Worm (Caenorhabditis elegans) whole organism, L3 larva: Measurements from ENCODE around the gene xpd-1.

ENCODE experiments used
- ZK546.5 ChIP-seq: sonication (generic microtip); optimal IDR thresholded peaks from 2 replicates; lab custom pipeline; 2017; ENCODE audit warnings: missing biosample characterization, missing genetic modification characterization
- ama-1 ChIP-seq: fragments of 150-350 bp; optimal IDR thresholded peaks from 2 replicates; lab custom pipeline; 2018
- ceh-82 ChIP-seq: fragments of 150-350 bp; optimal IDR thresholded peaks from 2 replicates; lab custom pipeline; 2014; ENCODE audit warnings: missing biosample characterization, missing genetic modification characterization
- daf-12 ChIP-seq: fragments of 150-350 bp; optimal IDR thresholded peaks from 2 replicates; lab custom pipeline; 2014; ENCODE audit warnings: missing biosample characterization, missing genetic modification reagents, missing genetic modification characterization
- egl-27 ChIP-seq: sonication (generic microtip); optimal IDR thresholded peaks from 4 replicates; lab custom pipeline; 2017; ENCODE audit warnings: missing biosample characterization, missing genetic modification reagents, missing genetic modification characterization
- elt-1 ChIP-seq: fragments of 150-350 bp; optimal IDR thresholded peaks from 2 replicates; lab custom pipeline; 2014; ENCODE audit warnings: missing biosample characterization, missing genetic modification characterization
- fkh-10 ChIP-seq: sonication (generic microtip); optimal IDR thresholded peaks from 2 replicates; lab custom pipeline; 2017; ENCODE audit warnings: missing biosample characterization, missing genetic modification reagents, missing genetic modification characterization
- fos-1 ChIP-seq: fragments of 150-350 bp; optimal IDR thresholded peaks from 2 replicates; lab custom pipeline; 2014; ENCODE audit warnings: missing biosample characterization, missing genetic modification characterization
- hmg-11 ChIP-seq: sonication (generic microtip); optimal IDR thresholded peaks from 2 replicates; lab custom pipeline; 2016; ENCODE audit warnings: missing genetic modification characterization, missing compliant biosample characterization
- lin-15B ChIP-seq: fragments of 150-350 bp; optimal IDR thresholded peaks from 2 replicates; lab custom pipeline; 2014; ENCODE audit warnings: missing biosample characterization, missing genetic modification characterization
- lin-39 ChIP-seq: fragments of 150-350 bp; optimal IDR thresholded peaks from 2 replicates; lab custom pipeline; 2018; ENCODE audit warnings: missing biosample characterization, missing genetic modification reagents, missing genetic modification characterization
- mml-1 ChIP-seq: fragments of 150-350 bp; sonication (generic microtip); optimal IDR thresholded peaks from 3 replicates; lab custom pipeline; 2014; ENCODE audit warnings: missing biosample characterization, missing genetic modification characterization
- nhr-23 ChIP-seq: fragments of 150-350 bp; optimal IDR thresholded peaks from 2 replicates; lab custom pipeline; 2014; ENCODE audit warnings: missing biosample characterization, missing genetic modification reagents, missing genetic modification characterization
- nhr-237 ChIP-seq: fragments of 150-350 bp; optimal IDR thresholded peaks from 2 replicates; lab custom pipeline; 2014; ENCODE audit warnings: missing biosample characterization, missing genetic modification characterization
- nhr-67 ChIP-seq: fragments of 150-350 bp; optimal IDR thresholded peaks from 2 replicates; lab custom pipeline; 2014; ENCODE audit warnings: missing biosample characterization, missing genetic modification characterization
- sea-2 ChIP-seq: fragments of 150-350 bp; sonication (generic microtip); optimal IDR thresholded peaks from 4 replicates; lab custom pipeline; 2014; ENCODE audit warnings: missing biosample characterization, missing genetic modification reagents, missing genetic modification characterization
- skn-1 ChIP-seq: fragments of 150-350 bp; optimal IDR thresholded peaks from 2 replicates; lab custom pipeline; 2014; ENCODE audit warnings: missing biosample characterization, missing genetic modification characterization
- unc-62 ChIP-seq: fragments of 150-350 bp; sonication (generic microtip); optimal IDR thresholded peaks from 4 replicates; lab custom pipeline; 2014; ENCODE audit warnings: missing biosample characterization, missing genetic modification reagents, missing genetic modification characterization

The xpd-1 gene

DNA sequence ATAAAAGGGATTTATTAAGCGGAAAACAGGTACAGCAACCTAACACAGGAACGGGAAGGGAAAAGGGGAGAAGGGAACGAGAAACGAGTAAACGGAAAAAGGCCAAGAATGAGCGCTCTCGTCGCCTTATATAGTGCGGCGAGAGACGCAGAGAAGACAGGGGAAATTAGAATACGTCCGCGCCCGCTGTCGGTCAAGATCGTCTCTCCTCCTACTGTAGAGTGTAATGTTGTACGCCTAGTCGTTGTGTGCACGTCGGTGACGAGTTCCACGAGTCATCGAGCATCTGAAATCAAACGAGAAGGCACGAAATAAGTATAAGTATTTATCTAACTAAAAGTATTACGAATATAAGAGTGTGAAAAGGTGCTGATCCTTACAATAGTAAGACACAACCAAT, 46.3 kb downstream of the xpd-1 start:
- no peak for TF ChIP-seq nhr-67 (tag; lab: Kevin White, UChicago)
- no peak for TF ChIP-seq daf-12
- TF ChIP-seq hmg-11 (tag; lab: Kevin White, UChicago), result peak; percentile 2
- TF ChIP-seq lin-39, result no peak
- no peak for TF ChIP-seq unc-62 (GFP tag; lab: Kevin White, UChicago)
- no peak for TF ChIP-seq ama-1 (lab: Kevin White, UChicago)

ce11 chrIII:312873-313272, 48.0 kb downstream of the xpd-1 start:
- TF ChIP-seq skn-1 (tag; lab: Kevin White, UChicago), result peak; percentile 7
- TF ChIP-seq egl-27 (tag; lab: Kevin White, UChicago), result peak; percentile 45
- no peak for TF ChIP-seq ZK546.5 (tag; lab: Kevin White, UChicago)
- TF ChIP-seq, all 47 proteins: peak for 2

ce11 chrIII:315160-315559, 50.3 kb downstream of the xpd-1 start, which contains the start of gene Y50D7A.10:
Gene Y50D7A.10, plus strand, starts transcription at chrIII:315460.
- TF ChIP-seq ZK546.5 (tag; lab: Kevin White, UChicago) (no peak), fos-1 (tag; lab: Kevin White, UChicago) (no peak), ceh-82 (tag; lab: Kevin White, UChicago) (no peak), elt-1 (no peak), fkh-10 (GFP tag; lab: Kevin White, UChicago) (no peak), mml-1 (tag; lab: Kevin White, UChicago) (no peak), nhr-237 (tag; lab: Kevin White, UChicago) (no peak), nhr-23 (no peak), hmg-11 (tag; lab: Kevin White, UChicago) (no peak), lin-15B (tag; lab: Kevin White, UChicago) (no peak), nhr-67 (tag; lab: Kevin White, UChicago) (no peak), ama-1 (lab: Kevin White, UChicago) (no peak), sea-2 (no peak)
